Fruit fly (Drosophila melanogaster): ENCODE measurements around the gene Rnf11.

Rnf11 gene

DNA sequence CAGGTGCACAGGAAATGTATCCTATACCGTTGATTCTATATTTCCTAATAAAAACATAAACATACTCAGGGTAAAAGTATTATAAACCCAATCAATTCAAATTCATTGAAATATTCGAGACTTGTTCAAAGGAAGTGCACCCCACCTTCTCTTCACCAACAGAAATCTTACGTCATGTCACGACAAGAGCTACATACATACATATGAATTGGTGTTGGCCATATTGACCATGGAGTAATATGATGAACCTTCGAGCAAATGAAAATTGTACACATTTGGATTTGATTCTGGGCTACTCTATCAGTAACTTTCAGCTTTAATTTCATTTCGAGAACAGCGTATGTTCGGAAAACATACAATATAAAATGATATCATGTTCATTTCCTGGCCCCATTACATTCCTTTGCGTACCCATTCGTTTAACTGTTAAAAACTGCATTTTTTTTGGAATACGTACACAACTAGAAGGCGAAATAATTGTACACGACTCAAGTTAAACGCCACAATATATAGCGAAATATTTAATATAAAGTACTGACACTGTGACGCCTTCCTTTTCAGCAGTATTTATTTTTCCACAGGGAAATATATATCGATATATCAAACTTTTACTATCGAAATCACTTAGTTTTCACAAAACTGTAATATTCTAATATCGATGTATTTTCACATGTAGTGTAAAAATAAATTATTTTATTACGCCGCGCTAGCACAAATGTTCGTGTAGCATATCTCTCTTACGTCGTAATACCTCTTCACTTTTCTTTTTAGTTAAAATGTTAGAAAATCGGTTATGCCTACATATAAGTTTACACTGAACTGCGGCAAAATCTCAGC, 43.6 kb downstream of the Rnf11 start, which contains the start of gene PMCA:
Gene PMCA (minus strand): TSS at position 825 of the 837 bp plus-strand sequence.
- TF ChIP-seq NK7.1 (GFP tag; optimal IDR thresholded peaks at IDR 0.05): no peak
- TF ChIP-seq HLH54F (GFP tag; optimal IDR thresholded peaks at IDR 0.05): no peak
- no peak for TF ChIP-seq schlank (tag; optimal IDR thresholded peaks at IDR 0.05)
- peak; percentile 66 for TF ChIP-seq Sry-δ (GFP tag; optimal IDR thresholded peaks at IDR 0.05)
- no peak for TF ChIP-seq CG7963 (GFP tag; IDR thresholded peaks at IDR 0.05; ENCODE audit: partially characterized antibody)
- TF ChIP-seq BEAF-32 (GFP tag; optimal IDR thresholded peaks at IDR 0.05): peak; percentile 86
- TF ChIP-seq Dp (GFP tag; optimal IDR thresholded peaks at IDR 0.05): peak; percentile 7
- TF ChIP-seq Dek (tag; optimal IDR thresholded peaks at IDR 0.05): no peak
- TF ChIP-seq wor (GFP tag; IDR thresholded peaks at IDR 0.05): no peak
- TF ChIP-seq CG16813 (GFP tag; IDR thresholded peaks at IDR 0.05; ENCODE audit: partially characterized antibody): peak; percentile 76; the same call in 2 of the 3 replicates
- TF ChIP-seq Poxn (GFP tag; IDR thresholded peaks at IDR 0.05): no peak
- TF ChIP-seq tup (GFP tag; optimal IDR thresholded peaks at IDR 0.05): no peak
- no peak for TF ChIP-seq CrebB (tag; optimal IDR thresholded peaks at IDR 0.05)
- TF ChIP-seq CG34224 (GFP tag; IDR thresholded peaks at IDR 0.05; ENCODE audit: partially characterized antibody): peak; percentile 72
- peak; percentile 61 for TF ChIP-seq pzg (GFP tag; optimal IDR thresholded peaks at IDR 0.05)
- TF ChIP-seq tna (GFP tag; IDR thresholded peaks at IDR 0.05; ENCODE audit: partially characterized antibody): peak; percentile 65
- no peak for TF ChIP-seq shn (GFP tag; optimal IDR thresholded peaks at IDR 0.05)
- no peak for TF ChIP-seq ATbp (GFP tag; optimal IDR thresholded peaks at IDR 0.05)
- no peak for TF ChIP-seq Atf6 (GFP tag; IDR thresholded peaks at IDR 0.05)
- TF ChIP-seq zfh2 (GFP tag; optimal IDR thresholded peaks at IDR 0.05): no peak
- TF ChIP-seq CG2129 (GFP tag; IDR thresholded peaks at IDR 0.05; ENCODE audit: partially characterized antibody): peak; percentile 49; the same call in 1 of the 2 replicates
- no peak for TF ChIP-seq CG4707 (GFP tag; optimal IDR thresholded peaks at IDR 0.05)
- no peak for TF ChIP-seq CG4820 (GFP tag; optimal IDR thresholded peaks at IDR 0.05)
- TF ChIP-seq Med (GFP tag): peak; percentile 69
- no peak for TF ChIP-seq bowl (GFP tag; IDR thresholded peaks at IDR 0.05)
- peak; percentile 98 for TF ChIP-seq CG3995 (GFP tag; optimal IDR thresholded peaks at IDR 0.05)
- peak; percentile 76 for TF ChIP-seq HLH4C (GFP tag; IDR thresholded peaks at IDR 0.05; ENCODE audit: partially characterized antibody)
- TF ChIP-seq E2f2 (GFP tag; IDR thresholded peaks at IDR 0.05): peak; percentile 39; the same call in 1 of the 2 replicates
- TF ChIP-seq Xbp1 (GFP tag; optimal IDR thresholded peaks at IDR 0.05): no peak
- peak; percentile 58 for TF ChIP-seq YL-1 (GFP tag; optimal IDR thresholded peaks at IDR 0.05)
- peak; percentile 75 for TF ChIP-seq inv (GFP tag; IDR thresholded peaks at IDR 0.05; ENCODE audit: partially characterized antibody)
- TF ChIP-seq CG43689 (GFP tag; IDR thresholded peaks at IDR 0.05): no peak
- peak; percentile 84 for TF ChIP-seq Scr (GFP tag; IDR thresholded peaks at IDR 0.05; ENCODE audit: partially characterized antibody)
- TF ChIP-seq CG6791 (GFP tag; IDR thresholded peaks at IDR 0.05; ENCODE audit: partially characterized antibody): no peak; the same call in 2 of the 3 replicates
- peak; percentile 39 for TF ChIP-seq CG1603 (tag; optimal IDR thresholded peaks at IDR 0.05)
- TF ChIP-seq phol (tag; optimal IDR thresholded peaks at IDR 0.05): no peak
- no peak for TF ChIP-seq Neu2 (GFP tag; optimal IDR thresholded peaks at IDR 0.05; ENCODE audit: borderline replicate concordance)
- TF ChIP-seq CG12155 (GFP tag; optimal IDR thresholded peaks at IDR 0.05): no peak
- TF ChIP-seq CG12236 (GFP tag; optimal IDR thresholded peaks at IDR 0.05): no peak
- no peak for TF ChIP-seq Stat92E (GFP tag; optimal IDR thresholded peaks at IDR 0.05)
- TF ChIP-seq CG3847 (GFP tag; IDR thresholded peaks at IDR 0.05): no peak
- no peak for TF ChIP-seq CG30431 (GFP tag; optimal IDR thresholded peaks at IDR 0.05)
- no peak for TF ChIP-seq CG15696 (tag; optimal IDR thresholded peaks at IDR 0.05)
- no peak for TF ChIP-seq CG15269 (tag; optimal IDR thresholded peaks at IDR 0.05)
- no peak for TF ChIP-seq kni (GFP tag; optimal IDR thresholded peaks at IDR 0.05)
- TF ChIP-seq MESR4 (GFP tag; optimal IDR thresholded peaks at IDR 0.05): peak; percentile 92
- TF ChIP-seq H15 (GFP tag; IDR thresholded peaks at IDR 0.05): no peak
